Fruit fly (Drosophila melanogaster): ENCODE results near the gene Fgop2.

DNA sequence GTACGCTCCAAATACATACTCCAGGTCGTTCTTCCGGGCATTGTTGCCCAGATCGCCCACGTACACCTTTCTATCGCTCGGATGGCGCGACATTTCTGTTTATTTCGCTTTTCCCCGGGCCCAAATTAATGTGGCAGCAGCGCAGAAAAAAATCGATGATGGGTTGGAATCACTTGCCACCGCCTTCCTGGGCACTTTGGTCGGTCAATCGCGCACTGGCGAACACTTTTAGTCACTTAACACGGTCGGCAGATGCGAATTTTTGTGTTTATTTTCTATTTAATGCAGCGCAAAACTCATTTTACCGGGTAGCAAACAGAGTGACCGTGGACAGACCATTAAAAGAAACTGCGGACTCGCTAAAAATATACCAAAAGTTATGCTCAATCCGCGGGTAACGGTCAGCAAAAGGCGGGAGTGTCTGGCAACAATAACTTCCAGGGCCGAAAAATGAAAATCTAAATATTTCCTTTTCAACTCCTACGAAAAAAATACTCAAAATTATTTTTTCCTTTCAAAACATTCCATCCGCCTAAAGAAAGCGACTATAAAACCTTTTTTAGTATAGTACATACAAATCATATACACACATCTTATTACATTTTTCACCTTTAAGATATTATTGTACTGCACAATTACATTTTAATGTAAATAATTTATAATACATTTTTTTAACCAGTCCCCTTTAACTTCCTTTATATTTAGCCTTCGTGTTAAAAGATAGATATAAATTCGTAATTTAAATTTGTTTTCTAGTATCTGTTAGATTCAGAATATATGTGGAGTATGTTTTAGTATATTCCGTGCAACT, 25.0 kb downstream of the Fgop2 start, which contains the start of gene x16:
- TF ChIP-seq ss (GFP tag; optimal IDR thresholded peaks at IDR 0.05) (no peak), CG3919 (GFP tag; optimal IDR thresholded peaks at IDR 0.05) (no peak), dsx (GFP tag; optimal IDR thresholded peaks at IDR 0.05; ENCODE audit: poor library complexity, severe bottlenecking) (no peak)

Data from whole organism, prepupa.